Worm (Caenorhabditis elegans): ENCODE results near the gene Y45F10B.8.

DNA sequence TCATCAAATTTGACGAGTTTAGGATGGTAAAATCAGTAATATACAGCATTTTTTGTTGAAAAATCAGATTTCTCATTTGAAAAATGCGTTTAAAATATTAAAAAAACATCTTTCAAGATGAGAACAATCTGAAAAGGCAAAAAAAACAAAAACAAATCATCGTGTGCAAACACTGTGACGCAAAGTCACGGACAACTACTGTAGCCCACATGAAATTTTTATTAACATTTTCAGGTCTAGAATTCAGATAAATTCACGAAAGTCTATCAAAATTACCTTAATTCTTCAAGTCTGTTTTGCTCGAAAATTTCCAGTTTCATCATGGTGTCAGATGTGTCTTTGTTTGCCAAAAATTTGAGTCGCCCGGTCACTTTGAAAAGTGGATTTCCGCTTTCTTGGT lies 39.2 kb downstream of the Y45F10B.8 start:
- TF ChIP-seq dao-5 (tag; optimal IDR thresholded peaks at IDR 0.05), result no peak
- TF ChIP-seq W03F9.2 (tag; optimal IDR thresholded peaks at IDR 0.05), result no peak
- TF ChIP-seq him-1 (tag; optimal IDR thresholded peaks at IDR 0.05), result no peak
